Fruit fly (Drosophila melanogaster): ENCODE data around the gene AlaRS-m.

The AlaRS-m gene

DNA sequence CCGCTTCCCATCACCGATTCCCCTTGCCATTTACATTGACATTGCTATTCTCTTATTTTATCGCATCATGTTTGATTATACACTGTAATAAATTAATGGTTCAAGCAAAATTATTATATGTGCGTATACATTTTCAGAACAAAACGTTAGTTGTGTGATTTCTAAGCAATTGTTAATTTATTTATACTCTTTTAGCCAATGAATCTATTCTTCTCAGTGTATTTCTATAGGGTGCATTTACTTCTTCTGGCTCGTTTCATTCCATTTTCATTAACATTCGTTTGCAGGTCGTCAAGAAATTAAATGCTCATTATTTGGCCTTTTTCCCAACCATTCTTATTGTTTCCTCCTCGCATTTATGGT, 41.7 kb downstream of the AlaRS-m start (continued):
- peak; percentile 18 for TF ChIP-seq CG8632 (GFP tag; optimal IDR thresholded peaks at IDR 0.05)
- TF ChIP-seq CG11902 (GFP tag; optimal IDR thresholded peaks at IDR 0.05) = peak; percentile 15
- no peak for TF ChIP-seq CG8319 (GFP tag; optimal IDR thresholded peaks at IDR 0.05)
- peak; percentile 2 for TF ChIP-seq topi (GFP tag; optimal IDR thresholded peaks at IDR 0.05)
- TF ChIP-seq CG6854 (GFP tag; optimal IDR thresholded peaks at IDR 0.05) = no peak
- TF ChIP-seq svp (GFP tag) = peak; percentile 53
- no peak for TF ChIP-seq Met (GFP tag; optimal IDR thresholded peaks at IDR 0.05)
- TF ChIP-seq acj6 (GFP tag; optimal IDR thresholded peaks at IDR 0.05) = peak; percentile 66
- no peak for TF ChIP-seq fd59A (GFP tag; optimal IDR thresholded peaks at IDR 0.05)
- TF ChIP-seq OdsH (GFP tag; optimal IDR thresholded peaks at IDR 0.05) = peak; percentile 68
- peak; percentile 72 for TF ChIP-seq CG15336 (GFP tag; IDR thresholded peaks at IDR 0.05)
- no peak for TF ChIP-seq CG6792 (GFP tag; optimal IDR thresholded peaks at IDR 0.05)
- peak; percentile 59 for TF ChIP-seq achi (GFP tag; optimal IDR thresholded peaks at IDR 0.05)
- no peak for TF ChIP-seq fd85E (GFP tag; optimal IDR thresholded peaks at IDR 0.05)

DNA sequence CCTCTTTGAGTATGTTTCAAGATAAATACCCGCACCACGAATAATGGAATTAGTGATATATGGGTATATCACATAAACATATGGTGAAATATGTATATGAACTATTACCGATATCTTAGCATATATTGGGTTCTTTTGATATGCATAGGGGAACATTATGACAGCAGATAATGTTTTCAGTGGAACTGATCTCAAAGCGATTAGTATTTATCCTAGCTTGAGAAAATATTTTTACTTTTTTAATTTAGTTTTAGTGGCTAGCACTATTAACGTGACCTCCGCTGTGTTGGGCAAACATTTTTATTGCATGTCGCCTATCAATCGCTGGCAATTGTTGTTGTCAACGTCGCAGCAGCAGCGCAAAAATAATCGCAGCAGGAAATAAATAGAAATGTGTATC, 42.5 kb downstream of the AlaRS-m start:
- TF ChIP-seq Sox15 (GFP tag; optimal IDR thresholded peaks at IDR 0.05) (no peak), Lpt (GFP tag; optimal IDR thresholded peaks at IDR 0.05) (peak; percentile 18), svp (GFP tag) (peak; percentile 69), dsx (GFP tag; optimal IDR thresholded peaks at IDR 0.05; ENCODE audit: poor library complexity, severe bottlenecking) (peak; percentile 26), Sox14 (GFP tag; optimal IDR thresholded peaks at IDR 0.05) (peak; percentile 58), CG11902 (GFP tag; optimal IDR thresholded peaks at IDR 0.05) (no peak), CG1621 (tag; optimal IDR thresholded peaks at IDR 0.05) (no peak), Hr38 (GFP tag; optimal IDR thresholded peaks at IDR 0.05) (no peak), Ets21C (GFP tag; optimal IDR thresholded peaks at IDR 0.05) (no peak), ss (GFP tag; optimal IDR thresholded peaks at IDR 0.05) (peak in 1 of 2 experiments; percentile 36), fd85E (GFP tag; optimal IDR thresholded peaks at IDR 0.05) (no peak), Hr4 (GFP tag; optimal IDR thresholded peaks at IDR 0.05) (peak; percentile 75), CG16779 (tag; optimal IDR thresholded peaks at IDR 0.05) (no peak), cyc (GFP tag; optimal IDR thresholded peaks at IDR 0.05) (peak; percentile 20), Met (GFP tag; optimal IDR thresholded peaks at IDR 0.05) (peak; percentile 28), eg (GFP tag; IDR thresholded peaks at IDR 0.05) (peak; percentile 76), topi (GFP tag; optimal IDR thresholded peaks at IDR 0.05) (no peak), Eip78C (GFP tag) (peak; percentile 85), net (GFP tag; optimal IDR thresholded peaks at IDR 0.05) (peak; percentile 55), CG9139 (GFP tag; optimal IDR thresholded peaks at IDR 0.05) (no peak), CG10631 (GFP tag; optimal IDR thresholded peaks at IDR 0.05) (peak; percentile 33), CG7368 (GFP tag; optimal IDR thresholded peaks at IDR 0.05) (no peak), spab (GFP tag; optimal IDR thresholded peaks at IDR 0.05) (peak; percentile 46), pdm3 (GFP tag; optimal IDR thresholded peaks at IDR 0.05) (peak; percentile 62), Sox102F (GFP tag; optimal IDR thresholded peaks at IDR 0.05) (peak; percentile 6), CG11294 (GFP tag; IDR thresholded peaks at IDR 0.05) (no peak), CG6276 (GFP tag; optimal IDR thresholded peaks at IDR 0.05) (peak; percentile 48), CG8119 (GFP tag; IDR thresholded peaks at IDR 0.05) (peak; percentile 63; the same call in 2 of the 3 replicates), Gug (GFP tag; IDR thresholded peaks at IDR 0.05) (peak; percentile 42), CG8319 (GFP tag; optimal IDR thresholded peaks at IDR 0.05) (peak; percentile 10), Hr39 (GFP tag; optimal IDR thresholded peaks at IDR 0.05) (peak; percentile 51), acj6 (GFP tag; optimal IDR thresholded peaks at IDR 0.05) (peak; percentile 58), CG6792 (GFP tag; optimal IDR thresholded peaks at IDR 0.05) (no peak), CG6163 (GFP tag; IDR thresholded peaks at IDR 0.05) (peak; percentile 63; the same call in 2 of the 3 replicates), lz (GFP tag; optimal IDR thresholded peaks at IDR 0.05) (peak; percentile 30), CG3919 (GFP tag; optimal IDR thresholded peaks at IDR 0.05) (peak; percentile 46), CG4318 (GFP tag; optimal IDR thresholded peaks at IDR 0.05) (peak; percentile 20), Eip75B (GFP tag; optimal IDR thresholded peaks at IDR 0.05) (no peak), CG31627 (GFP tag; optimal IDR thresholded peaks at IDR 0.05) (peak; percentile 43), CG11762 (GFP tag; optimal IDR thresholded peaks at IDR 0.05; ENCODE audit: insufficient read depth) (peak; percentile 30), OdsH (GFP tag; optimal IDR thresholded peaks at IDR 0.05) (peak; percentile 60), CG34406 (GFP tag; optimal IDR thresholded peaks at IDR 0.05) (peak; percentile 3), Smox (GFP tag; optimal IDR thresholded peaks at IDR 0.05) (peak; percentile 36), CG6808 (GFP tag; optimal IDR thresholded peaks at IDR 0.05) (no peak), dac (GFP tag; optimal IDR thresholded peaks at IDR 0.05) (no peak), fd59A (GFP tag; optimal IDR thresholded peaks at IDR 0.05) (peak; percentile 29)

Data from whole organism, prepupa.